Fruit fly (Drosophila melanogaster) whole organism, embryonic: Measurements from ENCODE around the gene CG13631.

Source experiments
- Asciz ChIP-seq: fragments of 200-800 bp; sonication (Bioruptor generic); optimal IDR thresholded peaks from 2 replicates; lab custom pipeline; 2017; ENCODE audit warnings: missing biosample characterization, mild to moderate bottlenecking, missing genetic modification characterization, missing genetic modification reagents
- Bdp1 ChIP-seq: fragments of 200-800 bp; sonication (Bioruptor generic); optimal IDR thresholded peaks from 3 replicates; lab custom pipeline; 2016; ENCODE audit warnings: missing biosample characterization, missing genetic modification characterization
- CG1024 ChIP-seq: fragments of 200-800 bp; sonication (Bioruptor generic); IDR thresholded peaks from 2 replicates; pipeline ENCODE4 v1.3.6; 2022; ENCODE audit warnings: missing biosample characterization, missing genetic modification characterization
- CG10267 ChIP-seq: fragments of 200-800 bp; sonication (Bioruptor generic); optimal IDR thresholded peaks from 2 replicates; lab custom pipeline; 2018; ENCODE audit warnings: missing biosample characterization, mild to moderate bottlenecking, missing genetic modification characterization, moderate library complexity
- CG10431 ChIP-seq: fragments of 200-800 bp; sonication (Bioruptor generic); optimal IDR thresholded peaks from 3 replicates; lab custom pipeline; 2018; ENCODE audit warnings: missing biosample characterization, mild to moderate bottlenecking, missing genetic modification characterization
- CG10979 ChIP-seq: fragments of 200-800 bp; sonication (Bioruptor generic); optimal IDR thresholded peaks from 2 replicates; lab custom pipeline; 2018; ENCODE audit warnings: missing biosample characterization, mild to moderate bottlenecking, missing genetic modification characterization, moderate library complexity
- CG11695 ChIP-seq: fragments of 200-800 bp; sonication (Bioruptor generic); IDR thresholded peaks from 3 replicates; pipeline ENCODE4 v1.3.6; 2022; ENCODE audit warnings: missing biosample characterization, missing genetic modification characterization
- CG12769 ChIP-seq: fragments of 200-800 bp; sonication (Bioruptor generic); optimal IDR thresholded peaks from 2 replicates; lab custom pipeline; 2019; ENCODE audit warnings: missing biosample characterization, mild to moderate bottlenecking, missing genetic modification characterization, moderate library complexity
- CG14965 ChIP-seq: fragments of 200-800 bp; sonication (Bioruptor generic); optimal IDR thresholded peaks from 2 replicates; lab custom pipeline; 2016; ENCODE audit warnings: missing biosample characterization, missing genetic modification characterization, borderline replicate concordance
- CG15073 ChIP-seq: fragments of 200-800 bp; sonication (Bioruptor generic); optimal IDR thresholded peaks from 2 replicates; lab custom pipeline; 2016; ENCODE audit warnings: missing biosample characterization, missing genetic modification characterization
- CG1529 ChIP-seq: fragments of 200-800 bp; sonication (Bioruptor generic); optimal IDR thresholded peaks from 3 replicates; lab custom pipeline; 2018; ENCODE audit warnings: missing biosample characterization, missing genetic modification characterization
- CG15696 ChIP-seq: fragments of 200-800 bp; sonication (Bioruptor generic); optimal IDR thresholded peaks from 2 replicates; lab custom pipeline; 2019; ENCODE audit warnings: missing biosample characterization, mild to moderate bottlenecking, missing genetic modification characterization, moderate library complexity
- CG18011 ChIP-seq: fragments of 200-800 bp; sonication (Bioruptor generic); optimal IDR thresholded peaks from 2 replicates; lab custom pipeline; 2017; ENCODE audit warnings: missing biosample characterization, missing genetic modification characterization, mild to moderate bottlenecking, moderate library complexity, missing genotype
- CG18476 ChIP-seq: fragments of 200-800 bp; sonication (Bioruptor generic); optimal IDR thresholded peaks from 2 replicates; lab custom pipeline; 2016; ENCODE audit warnings: missing biosample characterization, mild to moderate bottlenecking, missing genetic modification characterization
- CG33213 ChIP-seq: fragments of 200-800 bp; sonication (Bioruptor generic); optimal IDR thresholded peaks from 3 replicates; lab custom pipeline; 2016; ENCODE audit warnings: missing biosample characterization, missing genetic modification characterization
- CG34376 ChIP-seq: fragments of 200-800 bp; sonication (Bioruptor generic); optimal IDR thresholded peaks from 2 replicates; lab custom pipeline; 2018; ENCODE audit warnings: missing biosample characterization, mild to moderate bottlenecking, missing genetic modification characterization
- CG6854 ChIP-seq: fragments of 200-800 bp; sonication (Bioruptor generic); optimal IDR thresholded peaks from 3 replicates; lab custom pipeline; 2017; ENCODE audit warnings: missing biosample characterization, mild to moderate bottlenecking, missing genetic modification characterization
- CG7372 ChIP-seq: fragments of 200-800 bp; sonication (Bioruptor generic); IDR thresholded peaks from 2 replicates; pipeline ENCODE4 v1.3.6; 2022; ENCODE audit warnings: missing biosample characterization, missing genetic modification characterization
- CG7745 ChIP-seq: fragments of 200-800 bp; sonication (Bioruptor generic); optimal IDR thresholded peaks from 2 replicates; lab custom pipeline; 2018; ENCODE audit warnings: missing biosample characterization, mild to moderate bottlenecking, missing genetic modification characterization, moderate library complexity
- Chrac-16 ChIP-seq: fragments of 200-800 bp; sonication (Bioruptor generic); optimal IDR thresholded peaks from 3 replicates; lab custom pipeline; 2016; ENCODE audit warnings: missing biosample characterization, missing genetic modification characterization
- Dbx ChIP-seq: fragments of 200-800 bp; sonication (Bioruptor generic); IDR thresholded peaks from 3 replicates; pipeline ENCODE4 v1.3.6; 2022; ENCODE audit warnings: missing biosample characterization, missing genetic modification characterization
- Dek ChIP-seq: fragments of 200-800 bp; sonication (Bioruptor generic); optimal IDR thresholded peaks from 3 replicates; lab custom pipeline; 2019; ENCODE audit warnings: missing biosample characterization, mild to moderate bottlenecking, missing genetic modification characterization, moderate library complexity
- MBD-R2 ChIP-seq: fragments of 200-800 bp; sonication (Bioruptor generic); IDR thresholded peaks from 2 replicates; pipeline ENCODE4 v1.3.6; 2022; ENCODE audit warnings: missing biosample characterization, missing genetic modification characterization
- Mad ChIP-seq: fragments of 200-800 bp; sonication (Bioruptor generic); optimal IDR thresholded peaks from 2 replicates; lab custom pipeline; 2016; ENCODE audit warnings: missing biosample characterization, missing genetic modification characterization
- NC2β ChIP-seq: fragments of 200-800 bp; sonication (Bioruptor generic); optimal IDR thresholded peaks from 2 replicates; lab custom pipeline; 2016; ENCODE audit warnings: missing biosample characterization, missing genetic modification characterization
- NFAT ChIP-seq: fragments of 200-800 bp; sonication (Bioruptor generic); IDR thresholded peaks from 2 replicates; pipeline ENCODE4 v1.3.6; 2022; ENCODE audit warnings: missing biosample characterization, missing genetic modification characterization
- Oli ChIP-seq: fragments of 200-800 bp; sonication (Bioruptor generic); optimal IDR thresholded peaks from 2 replicates; lab custom pipeline; 2018; ENCODE audit warnings: missing biosample characterization, mild to moderate bottlenecking, missing genetic modification characterization, moderate library complexity
- Pdp1 ChIP-seq, 2 experiments: fragments of 200-800 bp; sonication (Bioruptor generic); optimal IDR thresholded peaks; 3 replicates each; lab custom pipeline; 2016; ENCODE audit warnings: missing biosample characterization in 2 of 2, missing genetic modification characterization in 2 of 2, mild to moderate bottlenecking in 1 of 2, moderate library complexity in 1 of 2
- Ptx1 ChIP-seq: fragments of 200-800 bp; sonication (Bioruptor generic); IDR thresholded peaks from 2 replicates; pipeline ENCODE4 v1.3.6; 2022; ENCODE audit warnings: missing biosample characterization, missing genetic modification characterization
- Spps ChIP-seq: fragments of 200-800 bp; sonication (Bioruptor generic); optimal IDR thresholded peaks from 2 replicates; lab custom pipeline; 2018; ENCODE audit warnings: missing biosample characterization, mild to moderate bottlenecking, missing genetic modification characterization
- Xrp1 ChIP-seq: fragments of 200-800 bp; sonication (Bioruptor generic); IDR thresholded peaks from 2 replicates; pipeline ENCODE4 v1.3.6; 2022; ENCODE audit warnings: missing biosample characterization, missing genetic modification characterization
- abd-A ChIP-seq: fragments of 200-800 bp; sonication (Bioruptor generic); optimal IDR thresholded peaks from 3 replicates; lab custom pipeline; 2019; ENCODE audit warnings: missing biosample characterization, mild to moderate bottlenecking, missing genetic modification characterization, moderate library complexity
- ac ChIP-seq: fragments of 200-800 bp; sonication (Bioruptor generic); optimal IDR thresholded peaks from 3 replicates; lab custom pipeline; 2017; ENCODE audit warnings: missing biosample characterization, mild to moderate bottlenecking, missing genetic modification characterization
- ase ChIP-seq: fragments of 200-800 bp; sonication (Bioruptor generic); IDR thresholded peaks from 3 replicates; pipeline ENCODE4 v1.3.6; 2022; ENCODE audit warnings: missing biosample characterization, missing genetic modification characterization
- cg ChIP-seq: fragments of 200-800 bp; sonication (Bioruptor generic); optimal IDR thresholded peaks from 3 replicates; lab custom pipeline; 2019; ENCODE audit warnings: missing biosample characterization, mild to moderate bottlenecking, missing genetic modification characterization, moderate library complexity
- ci ChIP-seq: fragments of 200-800 bp; sonication (Bioruptor generic); IDR thresholded peaks from 3 replicates; pipeline ENCODE4 v1.3.6; 2022; ENCODE audit warnings: missing biosample characterization, missing genetic modification characterization
- crc ChIP-seq: fragments of 200-800 bp; sonication (Bioruptor generic); optimal IDR thresholded peaks from 2 replicates; lab custom pipeline; 2016; ENCODE audit warnings: missing biosample characterization, missing genetic modification characterization
- crp ChIP-seq, 2 experiments: fragments of 200-800 bp; sonication (Bioruptor generic); optimal IDR thresholded peaks; 2 replicates in 1 of 2; 3 replicates in 1 of 2; lab custom pipeline; 2017; ENCODE audit warnings: missing biosample characterization in 2 of 2, missing genetic modification characterization in 2 of 2, mild to moderate bottlenecking in 1 of 2, moderate library complexity in 1 of 2
- exex ChIP-seq: fragments of 200-800 bp; sonication (Bioruptor generic); optimal IDR thresholded peaks from 4 replicates; lab custom pipeline; 2018; ENCODE audit warnings: missing biosample characterization, mild to moderate bottlenecking, missing genetic modification characterization, moderate library complexity
- fru ChIP-seq: fragments of >200 bp; optimal IDR thresholded peaks from 2 replicates; lab custom pipeline; 2017
- gce ChIP-seq: fragments of 200-800 bp; sonication (Bioruptor generic); IDR thresholded peaks from 3 replicates; pipeline ENCODE4 v1.3.6; 2022; ENCODE audit warnings: missing biosample characterization, missing genetic modification characterization
- pfk ChIP-seq: fragments of 200-800 bp; sonication (Bioruptor generic); optimal IDR thresholded peaks from 2 replicates; lab custom pipeline; 2018; ENCODE audit warnings: missing biosample characterization, mild to moderate bottlenecking, missing genetic modification characterization, moderate library complexity
- seq ChIP-seq: fragments of 200-800 bp; sonication (Bioruptor generic); IDR thresholded peaks from 2 replicates; pipeline ENCODE4 v1.3.6; 2022; ENCODE audit warnings: missing biosample characterization, missing genetic modification characterization
- sr ChIP-seq: fragments of 200-800 bp; sonication (Bioruptor generic); IDR thresholded peaks from 3 replicates; pipeline ENCODE4 v1.3.6; 2022; ENCODE audit warnings: missing biosample characterization, missing genetic modification characterization
- tll ChIP-seq, 2 experiments: fragments of 200-800 bp in 1 of 2; fragments of >200 bp in 1 of 2; sonication (Bioruptor generic) in 1 of 2; optimal IDR thresholded peaks; 2 replicates each; lab custom pipeline; 2017 to 2019; ENCODE audit warnings: missing biosample characterization in 2 of 2, missing genetic modification characterization in 2 of 2, mild to moderate bottlenecking in 1 of 2, moderate library complexity in 1 of 2
- twi ChIP-seq: fragments of 200-800 bp; optimal IDR thresholded peaks from 2 replicates; lab custom pipeline; 2019; ENCODE audit warnings: missing biosample characterization, mild to moderate bottlenecking, missing genetic modification characterization, moderate library complexity
- wor ChIP-seq: fragments of 200-800 bp; sonication (Bioruptor generic); IDR thresholded peaks from 2 replicates; pipeline ENCODE4 v1.3.6; 2022; ENCODE audit warnings: missing biosample characterization, missing genetic modification characterization
- zf30C ChIP-seq: fragments of 200-800 bp; sonication (Bioruptor generic); optimal IDR thresholded peaks from 3 replicates; lab custom pipeline; 2018; ENCODE audit warnings: missing biosample characterization, mild to moderate bottlenecking, missing genetic modification characterization

CG13631 gene

DNA sequence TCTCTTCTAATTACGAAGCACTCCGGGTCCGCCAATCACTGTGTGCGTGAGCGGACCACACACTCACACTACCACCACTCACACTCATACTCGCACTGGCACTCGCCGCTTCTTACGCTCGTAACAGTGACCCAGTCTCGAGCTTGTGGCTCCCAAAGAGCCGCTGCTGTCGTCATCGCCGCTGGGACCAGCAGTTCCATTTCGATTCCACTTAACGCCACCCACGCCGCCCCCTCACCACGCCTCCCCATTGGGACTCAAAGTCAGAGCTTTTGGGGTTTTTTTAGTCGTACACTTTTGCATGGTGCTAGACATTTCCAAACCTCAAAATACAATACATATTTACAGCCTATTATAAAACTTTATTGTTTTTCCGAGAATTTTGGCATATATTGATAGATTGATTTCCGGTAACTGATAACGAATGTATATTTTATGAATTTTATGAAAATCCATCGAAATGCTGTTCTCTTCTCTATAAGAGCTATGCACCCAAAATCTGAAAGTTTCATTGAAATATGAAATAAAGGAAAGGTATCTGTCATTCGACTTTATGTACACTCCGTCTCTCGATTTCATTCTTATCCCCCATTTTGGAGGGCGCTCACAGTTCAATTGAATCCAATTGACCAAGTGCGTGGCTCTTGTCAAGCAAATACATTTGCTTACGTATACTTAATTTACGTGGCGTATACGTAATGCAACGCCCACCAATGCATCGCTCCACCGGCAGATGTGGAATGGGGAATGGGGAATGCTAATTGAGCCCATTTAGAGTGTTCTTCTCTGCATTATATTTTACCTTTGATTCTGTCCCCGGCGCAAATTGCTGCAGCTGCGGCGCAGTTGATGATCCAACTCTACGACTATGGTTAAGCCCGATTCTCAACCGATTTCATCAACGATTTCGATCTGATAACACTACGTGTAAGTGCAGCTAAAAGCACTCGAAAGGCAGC lies 2.4 kb downstream of the CG13631 start, which contains the start of gene CG42331 (continued):
- TF ChIP-seq CG10267 (peak; percentile 28), Dbx (GFP tag; lab: Robert Waterston, UW) (0 out of 3 replicates have a peak, but pooled peaks have one; percentile 20), CG1024 (no peak), CG7745 (tag; lab: Kevin White, UChicago) (no peak), CG6854 (GFP tag; lab: Kevin White, UChicago) (no peak), CG10979 (tag; lab: Kevin White, UChicago) (peak; percentile 46), CG33213 (GFP tag; lab: Kevin White, UChicago) (no peak), Mad (GFP tag; lab: Kevin White, UChicago) (no peak), Dek (tag; lab: Kevin White, UChicago) (peak; percentile 60), CG12769 (tag; lab: Kevin White, UChicago) (peak; percentile 76), ci (peak; percentile 45; the same call in 2 of the 3 replicates), MBD-R2 (GFP tag; lab: Robert Waterston, UW) (peak; percentile 32; the same call in 1 of the 2 replicates), Ptx1 (GFP tag; lab: Robert Waterston, UW) (peak; percentile 65), ase (GFP tag; lab: Robert Waterston, UW) (peak; percentile 63; the same call in 2 of the 3 replicates), CG15696 (tag; lab: Kevin White, UChicago) (no peak), Bdp1 (GFP tag; lab: Kevin White, UChicago) (no peak), CG11695 (GFP tag; lab: Robert Waterston, UW) (peak; percentile 62; the same call in 2 of the 3 replicates), CG34376 (GFP tag; lab: Kevin White, UChicago) (peak; percentile 80), CG10431 (GFP tag; lab: Kevin White, UChicago) (no peak), wor (GFP tag; lab: Robert Waterston, UW) (0 out of 2 replicates have a peak, but pooled peaks have one; percentile 15), CG7372 (peak; percentile 30), seq (GFP tag; lab: Robert Waterston, UW) (peak; percentile 35; the same call in 1 of the 2 replicates), abd-A (tag; lab: Kevin White, UChicago) (peak; percentile 31), CG1529 (GFP tag; lab: Kevin White, UChicago) (no peak), Oli (tag; lab: Kevin White, UChicago) (peak; percentile 74), zf30C (no peak), CG18476 (no peak), gce (GFP tag; lab: Robert Waterston, UW) (no peak), sr (GFP tag; lab: Robert Waterston, UW) (peak; percentile 66; the same call in 2 of the 3 replicates), Xrp1 (GFP tag; lab: Robert Waterston, UW) (peak; percentile 61; the same call in 1 of the 2 replicates), Asciz (GFP tag; lab: Kevin White, UChicago) (peak; percentile 63), crc (GFP tag; lab: Kevin White, UChicago) (no peak), exex (tag; lab: Kevin White, UChicago) (peak; percentile 65), CG14965 (no peak), crp (GFP tag; optimal IDR thresholded peaks at IDR 0.05; lab: Kevin White, UChicago) (no peak), Spps (tag; lab: Kevin White, UChicago) (no peak), NC2β (GFP tag; lab: Kevin White, UChicago) (no peak), CG15073 (no peak), twi (tag; lab: Kevin White, UChicago) (no peak), Pdp1 (GFP tag; optimal IDR thresholded peaks at IDR 0.05; lab: Kevin White, UChicago) (peak; percentile 45 to 48), cg (GFP tag; lab: Kevin White, UChicago) (peak; percentile 76), ac (GFP tag; lab: Kevin White, UChicago) (no peak), CG18011 (GFP tag; lab: Kevin White, UChicago) (no peak), fru (no peak), Chrac-16 (GFP tag; lab: Kevin White, UChicago) (peak; percentile 1), tll (GFP tag; optimal IDR thresholded peaks at IDR 0.05; lab: Kevin White, UChicago) (no peak), NFAT (GFP tag; lab: Robert Waterston, UW) (peak; percentile 2; the same call in 1 of the 2 replicates), pfk (GFP tag; lab: Kevin White, UChicago) (no peak)
